Worm (Caenorhabditis elegans) whole organism, L4 larva: ENCODE data around the gene eral-1.

Experiments used
- F26F4.8 ChIP-seq: fragments of 200-800 bp; sonication (Bioruptor generic); conservative IDR thresholded peaks from 2 replicates; pipeline ENCODE4 v1.3.6; 2022; ENCODE audit warnings: missing genetic modification characterization, missing compliant biosample characterization
- F49E8.2 ChIP-seq: sonication (generic microtip); optimal IDR thresholded peaks from 2 replicates; lab custom pipeline; 2016; ENCODE audit warnings: missing compliant biosample characterization, mild to moderate bottlenecking, missing genetic modification characterization, borderline replicate concordance
- R02D3.7 ChIP-seq: fragments of 150-350 bp; sonication (generic microtip); optimal IDR thresholded peaks from 3 replicates; lab custom pipeline; 2014; ENCODE audit warnings: missing biosample characterization, missing genetic modification characterization
- Y48G9A.11 ChIP-seq: fragments of 200-800 bp; sonication (Bioruptor generic); IDR thresholded peaks from 2 replicates; pipeline ENCODE4 v1.3.6; 2022; ENCODE audit warnings: missing genetic modification reagents, missing genetic modification characterization, missing compliant biosample characterization
- Y75B8A.6 ChIP-seq: fragments of 200-800 bp; sonication (Bioruptor generic); IDR thresholded peaks from 2 replicates; pipeline ENCODE4 v1.3.6; 2022; ENCODE audit warnings: missing genetic modification reagents, missing genetic modification characterization, missing compliant biosample characterization
- aha-1 ChIP-seq: fragments of 150-350 bp; peaks from one replicate; lab custom pipeline; 2014; ENCODE audit warnings: missing biosample characterization, missing genetic modification characterization
- aly-2 ChIP-seq: sonication (generic microtip); optimal IDR thresholded peaks from 2 replicates; lab custom pipeline; 2018; ENCODE audit warnings: missing biosample characterization, missing genetic modification characterization
- ama-1 ChIP-seq: fragments of 150-350 bp; optimal IDR thresholded peaks from 2 replicates; lab custom pipeline; 2014; ENCODE audit warnings: inconsistent platforms, mixed read lengths
- ceh-32 ChIP-seq: sonication (generic microtip); optimal IDR thresholded peaks from 2 replicates; lab custom pipeline; 2016; ENCODE audit warnings: mild to moderate bottlenecking, missing genetic modification characterization, missing compliant biosample characterization; ENCODE audit not compliant: poor library complexity
- ceh-62 ChIP-seq: sonication (generic microtip); optimal IDR thresholded peaks from 2 replicates; lab custom pipeline; 2017; ENCODE audit warnings: missing biosample characterization, missing genetic modification characterization
- ceh-82 ChIP-seq: sonication (generic microtip); optimal IDR thresholded peaks from 2 replicates; lab custom pipeline; 2017; ENCODE audit warnings: missing biosample characterization, missing genetic modification characterization
- daf-12 ChIP-seq: fragments of 150-350 bp; optimal IDR thresholded peaks from 2 replicates; lab custom pipeline; 2014; ENCODE audit warnings: missing biosample characterization, missing genetic modification reagents, missing genetic modification characterization
- daf-16 ChIP-seq, 3 experiments: sonication (generic microtip); optimal IDR thresholded peaks; 2 replicates each; lab custom pipeline; 2016 to 2017; ENCODE audit warnings: missing genetic modification characterization in 3 of 3, missing genetic modification reagents in 3 of 3, mild to moderate bottlenecking in 2 of 3, missing compliant biosample characterization in 2 of 3, missing biosample characterization in 1 of 3, moderate library complexity in 1 of 3
- daf-8 ChIP-seq: fragments of 200-800 bp; sonication (Bioruptor generic); IDR thresholded peaks from 2 replicates; pipeline ENCODE4 v1.3.6; 2022; ENCODE audit warnings: missing genetic modification characterization, missing compliant biosample characterization
- dmd-8 ChIP-seq: fragments of 200-800 bp; sonication (Bioruptor generic); IDR thresholded peaks from 2 replicates; pipeline ENCODE4 v1.3.6; 2022; ENCODE audit warnings: missing genetic modification characterization, missing compliant biosample characterization
- duxl-1 ChIP-seq: sonication (generic microtip); optimal IDR thresholded peaks from 2 replicates; lab custom pipeline; 2016; ENCODE audit warnings: mild to moderate bottlenecking, missing genetic modification characterization, moderate library complexity, missing compliant biosample characterization; ENCODE audit not compliant: poor library complexity
- dve-1 ChIP-seq: sonication (generic microtip); optimal IDR thresholded peaks from 2 replicates; lab custom pipeline; 2017; ENCODE audit warnings: antibody characterized with exemption, mild to moderate bottlenecking, missing genetic modification characterization, missing compliant biosample characterization; ENCODE audit not compliant: insufficient read depth
- egl-27 ChIP-seq: sonication (generic microtip); optimal IDR thresholded peaks from 3 replicates; lab custom pipeline; 2017; ENCODE audit warnings: missing biosample characterization, missing genetic modification reagents, missing genetic modification characterization
- egl-43 ChIP-seq: fragments of 200-800 bp; sonication (Bioruptor generic); IDR thresholded peaks from 2 replicates; pipeline ENCODE4 v1.3.6; 2022; ENCODE audit warnings: missing genetic modification reagents, missing genetic modification characterization, missing compliant biosample characterization
- fkh-10 ChIP-seq: fragments of 150-350 bp; optimal IDR thresholded peaks from 2 replicates; lab custom pipeline; 2014; ENCODE audit warnings: missing biosample characterization, missing genetic modification reagents, missing genetic modification characterization
- hlh-30 ChIP-seq: sonication (generic microtip); optimal IDR thresholded peaks from 2 replicates; lab custom pipeline; 2017; ENCODE audit warnings: antibody characterized with exemption, mild to moderate bottlenecking, missing genetic modification characterization, missing compliant biosample characterization; ENCODE audit not compliant: insufficient read depth
- hmg-1.1 ChIP-seq: fragments of 200-800 bp; sonication (Bioruptor generic); IDR thresholded peaks from 2 replicates; pipeline ENCODE4 v1.3.6; 2022; ENCODE audit warnings: missing genetic modification reagents, missing genetic modification characterization, missing compliant biosample characterization
- lin-1 ChIP-seq: fragments of 200-800 bp; sonication (Bioruptor generic); IDR thresholded peaks from 2 replicates; pipeline ENCODE4 v1.3.6; 2022; ENCODE audit warnings: missing genetic modification reagents, missing genetic modification characterization, missing compliant biosample characterization
- lin-15B ChIP-seq: fragments of 150-350 bp; sonication (generic microtip); optimal IDR thresholded peaks from 3 replicates; lab custom pipeline; 2014; ENCODE audit warnings: missing biosample characterization, missing genetic modification characterization
- lin-39 ChIP-seq: fragments of 150-350 bp; optimal IDR thresholded peaks from 2 replicates; lab custom pipeline; 2014; ENCODE audit warnings: missing biosample characterization, missing genetic modification reagents, missing genetic modification characterization
- madf-5 ChIP-seq, 2 experiments: fragments of 200-800 bp; sonication (Bioruptor generic); IDR thresholded peaks; 2 replicates each; pipeline ENCODE4 v1.3.6; 2022; ENCODE audit warnings: missing compliant biosample characterization in 2 of 2, missing genetic modification characterization in 2 of 2
- mdl-1 ChIP-seq, 2 experiments: fragments of 150-350 bp in 1 of 2; sonication (generic microtip) in 1 of 2; optimal IDR thresholded peaks; 2 replicates each; lab custom pipeline; 2014 to 2017; ENCODE audit warnings: missing biosample characterization in 2 of 2, missing genetic modification characterization in 2 of 2
- mep-1 ChIP-seq: fragments of 150-350 bp; sonication (generic microtip); optimal IDR thresholded peaks from 3 replicates; lab custom pipeline; 2014; ENCODE audit warnings: missing biosample characterization, missing genetic modification characterization
- mxl-2 ChIP-seq: fragments of 200-800 bp; sonication (Bioruptor generic); conservative IDR thresholded peaks from 2 replicates; pipeline ENCODE4 v1.3.6; 2022; ENCODE audit warnings: missing genetic modification reagents, missing genetic modification characterization, missing compliant biosample characterization
- mxl-3 ChIP-seq: fragments of 200-800 bp; sonication (Bioruptor generic); optimal IDR thresholded peaks from 2 replicates; lab custom pipeline; 2018; ENCODE audit warnings: mild to moderate bottlenecking, missing genetic modification characterization, missing compliant biosample characterization
- nhr-10 ChIP-seq: fragments of 150-350 bp; optimal IDR thresholded peaks from 2 replicates; lab custom pipeline; 2014; ENCODE audit warnings: missing biosample characterization, missing genetic modification characterization
- nhr-111 ChIP-seq: fragments of 200-800 bp; sonication (Bioruptor generic); optimal IDR thresholded peaks from 2 replicates; lab custom pipeline; 2018; ENCODE audit warnings: mild to moderate bottlenecking, missing genetic modification characterization, missing compliant biosample characterization
- nhr-237 ChIP-seq: sonication (generic microtip); optimal IDR thresholded peaks from 2 replicates; lab custom pipeline; 2017; ENCODE audit warnings: missing biosample characterization, missing genetic modification characterization
- nhr-42 ChIP-seq: fragments of 200-800 bp; sonication (Bioruptor generic); IDR thresholded peaks from 2 replicates; pipeline ENCODE4 v1.3.6; 2022; ENCODE audit warnings: missing genetic modification characterization, missing compliant biosample characterization
- nhr-48 ChIP-seq: sonication (generic microtip); optimal IDR thresholded peaks from 2 replicates; lab custom pipeline; 2016; ENCODE audit warnings: mild to moderate bottlenecking, missing genetic modification characterization, missing compliant biosample characterization
- nhr-76 ChIP-seq: fragments of 150-350 bp; optimal IDR thresholded peaks from 2 replicates; lab custom pipeline; 2014; ENCODE audit warnings: missing biosample characterization, missing genetic modification characterization
- php-3 ChIP-seq: fragments of 200-800 bp; sonication (Bioruptor generic); IDR thresholded peaks from 2 replicates; pipeline ENCODE4 v1.3.6; 2022; ENCODE audit warnings: missing genetic modification reagents, missing genetic modification characterization, missing compliant biosample characterization
- rbr-2 ChIP-seq: sonication (generic microtip); optimal IDR thresholded peaks from 2 replicates; lab custom pipeline; 2016; ENCODE audit warnings: missing genotype, missing genetic modification characterization, missing compliant biosample characterization
- saeg-2 ChIP-seq: fragments of 200-800 bp; sonication (Bioruptor generic); IDR thresholded peaks from 2 replicates; pipeline ENCODE4 v1.3.6; 2022; ENCODE audit warnings: missing genetic modification reagents, missing genetic modification characterization, missing compliant biosample characterization
- sdz-12 ChIP-seq: fragments of 200-800 bp; sonication (Bioruptor generic); optimal IDR thresholded peaks from 2 replicates; lab custom pipeline; 2018; ENCODE audit warnings: mild to moderate bottlenecking, missing genetic modification characterization, missing compliant biosample characterization
- set-16 ChIP-seq: fragments of 200-800 bp; sonication (Bioruptor generic); IDR thresholded peaks from 2 replicates; pipeline ENCODE4 v1.3.6; 2022; ENCODE audit warnings: missing genetic modification reagents, missing genetic modification characterization, missing compliant biosample characterization
- snpc-4 ChIP-seq: fragments of 150-350 bp; optimal IDR thresholded peaks from 2 replicates; lab custom pipeline; 2014; ENCODE audit warnings: missing biosample characterization, missing genetic modification characterization
- spr-1 ChIP-seq: sonication (generic microtip); optimal IDR thresholded peaks from 2 replicates; lab custom pipeline; 2016; ENCODE audit warnings: mild to moderate bottlenecking, missing genetic modification characterization, missing compliant biosample characterization
- tag-97 ChIP-seq: fragments of 200-800 bp; sonication (Bioruptor generic); IDR thresholded peaks from 2 replicates; pipeline ENCODE4 v1.3.6; 2022; ENCODE audit warnings: missing genetic modification characterization, missing compliant biosample characterization
- tra-1 ChIP-seq: fragments of 200-800 bp; sonication (Bioruptor generic); IDR thresholded peaks from 2 replicates; pipeline ENCODE4 v1.3.6; 2022; ENCODE audit warnings: missing genetic modification reagents, missing genetic modification characterization, missing compliant biosample characterization
- unc-130 ChIP-seq: sonication (generic microtip); optimal IDR thresholded peaks from 2 replicates; lab custom pipeline; 2016; ENCODE audit warnings: missing genetic modification reagents, missing genetic modification characterization, missing compliant biosample characterization
- unc-39 ChIP-seq: sonication (generic microtip); optimal IDR thresholded peaks from 2 replicates; lab custom pipeline; 2017; ENCODE audit warnings: missing biosample characterization, missing genetic modification characterization
- unc-62 ChIP-seq, 3 experiments: fragments of 150-350 bp in 1 of 3; sonication (generic microtip); optimal IDR thresholded peaks in 2 of 3; peaks in 1 of 3; 1 replicate in 1 of 3; 2 replicates in 2 of 3; lab custom pipeline; 2014 to 2017; ENCODE audit warnings: missing biosample characterization in 3 of 3, missing genetic modification characterization in 3 of 3, missing genetic modification reagents in 3 of 3, missing genotype in 1 of 3
- vab-7 ChIP-seq: fragments of 200-800 bp; sonication (Bioruptor generic); IDR thresholded peaks from 2 replicates; pipeline ENCODE4 v1.3.6; 2022; ENCODE audit warnings: missing genetic modification reagents, missing genetic modification characterization, missing compliant biosample characterization
- zip-11 ChIP-seq: fragments of 200-800 bp; sonication (Bioruptor generic); IDR thresholded peaks from 2 replicates; pipeline ENCODE4 v1.3.6; 2022; ENCODE audit warnings: missing genetic modification characterization, missing compliant biosample characterization
- ztf-11 ChIP-seq: fragments of 150-350 bp; optimal IDR thresholded peaks from 2 replicates; lab custom pipeline; 2014; ENCODE audit warnings: missing biosample characterization, missing genetic modification characterization
- ztf-7 ChIP-seq: fragments of 150-350 bp; optimal IDR thresholded peaks from 2 replicates; lab custom pipeline; 2014; ENCODE audit warnings: missing biosample characterization, missing genetic modification characterization

eral-1 gene

DNA sequence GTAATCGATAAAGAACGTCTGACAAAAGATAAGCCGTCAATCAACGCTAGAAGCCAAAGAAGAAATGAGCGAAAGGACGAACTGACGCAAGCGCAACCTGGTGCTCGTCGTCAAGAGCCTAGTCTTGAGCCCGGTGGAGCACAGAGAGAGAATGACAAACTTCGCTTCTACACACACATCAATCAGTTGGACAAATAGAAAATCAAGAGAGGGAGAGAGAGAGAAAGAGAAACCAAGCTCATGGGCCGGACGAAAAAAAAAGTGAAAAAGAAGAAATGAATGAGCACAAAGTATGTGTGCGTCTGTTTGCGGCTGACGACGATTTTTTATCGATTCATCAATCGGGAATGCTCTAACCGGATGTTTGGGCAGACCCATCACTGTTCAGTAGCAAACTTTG, 31.6 kb upstream of the eral-1 start (continued):
- TF ChIP-seq saeg-2 (GFP tag; lab: Robert Waterston, UW): no peak
- no peak for TF ChIP-seq sdz-12 (GFP tag; lab: Kevin White, UChicago)
- no peak for TF ChIP-seq mep-1
- peak in 1 of 2 experiments; percentile 11 for TF ChIP-seq mdl-1 (tag; optimal IDR thresholded peaks at IDR 0.05; lab: Kevin White, UChicago)
- no peak for TF ChIP-seq zip-11 (GFP tag; lab: Robert Waterston, UW)
- TF ChIP-seq ceh-62 (tag; lab: Kevin White, UChicago): no peak
- peak; percentile 27; the same call in 1 of the 2 replicates for TF ChIP-seq set-16
- no peak for TF ChIP-seq tag-97
- TF ChIP-seq hlh-30 (tag; lab: Kevin White, UChicago): peak; percentile 19
- no peak for TF ChIP-seq rbr-2 (tag; lab: Kevin White, UChicago)
- TF ChIP-seq daf-8: no peak
- TF ChIP-seq aha-1 (tag; lab: Kevin White, UChicago): peak; percentile 96
- no peak for TF ChIP-seq lin-15B (tag; lab: Kevin White, UChicago)
- TF ChIP-seq nhr-10 (tag; lab: Kevin White, UChicago): no peak
- no peak for TF ChIP-seq ztf-11 (tag; lab: Kevin White, UChicago)
- peak in 1 of 2 experiments; percentile 71 for TF ChIP-seq unc-62 (GFP tag; optimal IDR thresholded peaks at IDR 0.05 in 1 of 2; lab: Kevin White, UChicago)
- no peak for TF ChIP-seq unc-62 (tag; optimal IDR thresholded peaks at IDR 0.05; lab: Kevin White, UChicago)
- no peak for TF ChIP-seq F26F4.8 (GFP tag; lab: Robert Waterston, UW)
- TF ChIP-seq Y48G9A.11: no peak
- no peak for TF ChIP-seq lin-1
- TF ChIP-seq Y75B8A.6 (GFP tag; lab: Robert Waterston, UW): no peak
- no peak for TF ChIP-seq nhr-48 (tag; lab: Kevin White, UChicago)
- TF ChIP-seq dve-1: no peak
- TF ChIP-seq nhr-111 (GFP tag; lab: Kevin White, UChicago): no peak
- no peak for TF ChIP-seq F49E8.2
- no peak for TF ChIP-seq spr-1 (tag; lab: Kevin White, UChicago)
- peak; percentile 26 for TF ChIP-seq ama-1 (lab: Kevin White, UChicago)
- TF ChIP-seq php-3 (GFP tag; lab: Robert Waterston, UW): no peak
- TF ChIP-seq nhr-76 (tag; lab: Kevin White, UChicago): no peak
- no peak for TF ChIP-seq dmd-8 (GFP tag; lab: Robert Waterston, UW)
- no peak for TF ChIP-seq R02D3.7 (tag; lab: Kevin White, UChicago)
- no peak for TF ChIP-seq mxl-3 (GFP tag; lab: Kevin White, UChicago)
- no peak for TF ChIP-seq nhr-42 (GFP tag; lab: Robert Waterston, UW)
- no peak for TF ChIP-seq ztf-7 (tag; lab: Kevin White, UChicago)
- peak; percentile 57; the same call in 1 of the 2 replicates for TF ChIP-seq egl-43
- peak in 1 of 2 experiments; percentile 50 for TF ChIP-seq daf-16 (GFP tag; optimal IDR thresholded peaks at IDR 0.05; lab: Kevin White, UChicago)
- no peak for TF ChIP-seq daf-16 (tag; optimal IDR thresholded peaks at IDR 0.05; lab: Kevin White, UChicago)
- TF ChIP-seq madf-5 (GFP tag; IDR thresholded peaks at IDR 0.05; lab: Robert Waterston, UW): no peak
- no peak for TF ChIP-seq aly-2
- TF ChIP-seq egl-27 (tag; lab: Kevin White, UChicago): no peak
- no peak for TF ChIP-seq mxl-2 (GFP tag; lab: Robert Waterston, UW)
- TF ChIP-seq nhr-237 (tag; lab: Kevin White, UChicago): no peak
- TF ChIP-seq lin-39 (tag; lab: Kevin White, UChicago): no peak
- TF ChIP-seq tra-1 (GFP tag; lab: Robert Waterston, UW): no peak
- TF ChIP-seq unc-130: no peak
- no peak for TF ChIP-seq unc-39
- TF ChIP-seq ceh-82 (tag; lab: Kevin White, UChicago): no peak
- no peak for TF ChIP-seq fkh-10 (GFP tag; lab: Kevin White, UChicago)
- no peak for TF ChIP-seq daf-12 (tag; lab: Kevin White, UChicago)
- TF ChIP-seq ceh-32 (tag; lab: Kevin White, UChicago): no peak
- TF ChIP-seq hmg-1.1 (GFP tag; lab: Robert Waterston, UW): no peak
- no peak for TF ChIP-seq vab-7 (GFP tag; lab: Robert Waterston, UW)
- no peak for TF ChIP-seq snpc-4
- TF ChIP-seq duxl-1 (tag; lab: Kevin White, UChicago): no peak
